Worm (Caenorhabditis elegans) whole organism, L3 larva: ENCODE results near the gene nhr-60.
"Not testable (repeated sequence)": the region's sequence is repeated elsewhere in the genome, so short reads cannot be mapped to it uniquely, and the experiment has no call there.

Source experiments
- ama-1 ChIP-seq: fragments of 150-350 bp; optimal IDR thresholded peaks from 2 replicates; lab custom pipeline; 2018
- elt-3 ChIP-seq, 3 experiments: fragments of 150-350 bp in 1 of 3; sonication (generic microtip) in 2 of 3; optimal IDR thresholded peaks; 2 replicates in 2 of 3; 4 replicates in 1 of 3; lab custom pipeline; 2014 to 2017; ENCODE audit warnings: missing biosample characterization in 3 of 3, missing genetic modification characterization in 3 of 3
- nhr-12 ChIP-seq: fragments of 150-350 bp; optimal IDR thresholded peaks from 2 replicates; lab custom pipeline; 2014; ENCODE audit warnings: missing biosample characterization, missing genetic modification characterization
- nhr-23 ChIP-seq: fragments of 150-350 bp; optimal IDR thresholded peaks from 2 replicates; lab custom pipeline; 2014; ENCODE audit warnings: missing biosample characterization, missing genetic modification reagents, missing genetic modification characterization
- nhr-25 ChIP-seq: sonication (generic microtip); optimal IDR thresholded peaks from 2 replicates; lab custom pipeline; 2017; ENCODE audit warnings: missing biosample characterization, missing genetic modification characterization
- nhr-67 ChIP-seq: fragments of 150-350 bp; optimal IDR thresholded peaks from 2 replicates; lab custom pipeline; 2014; ENCODE audit warnings: missing biosample characterization, missing genetic modification characterization
- nhr-77 ChIP-seq: fragments of 150-350 bp; optimal IDR thresholded peaks from 2 replicates; lab custom pipeline; 2014; ENCODE audit warnings: missing biosample characterization, missing genetic modification characterization
- pqm-1 ChIP-seq: fragments of 150-350 bp; optimal IDR thresholded peaks from 2 replicates; lab custom pipeline; 2017; ENCODE audit warnings: missing biosample characterization, missing genetic modification characterization, inconsistent platforms
- skn-1 ChIP-seq: fragments of 150-350 bp; optimal IDR thresholded peaks from 2 replicates; lab custom pipeline; 2014; ENCODE audit warnings: missing biosample characterization, missing genetic modification characterization
- snpc-4 ChIP-seq: fragments of 150-350 bp; optimal IDR thresholded peaks from 2 replicates; lab custom pipeline; 2014; ENCODE audit warnings: missing biosample characterization, missing genetic modification characterization
- unc-62 ChIP-seq: fragments of 150-350 bp; sonication (generic microtip); optimal IDR thresholded peaks from 4 replicates; lab custom pipeline; 2014; ENCODE audit warnings: missing biosample characterization, missing genetic modification reagents, missing genetic modification characterization
- ztf-4 ChIP-seq: fragments of 150-350 bp; optimal IDR thresholded peaks from 2 replicates; lab custom pipeline; 2014; ENCODE audit warnings: missing biosample characterization, missing genetic modification characterization

DNA sequence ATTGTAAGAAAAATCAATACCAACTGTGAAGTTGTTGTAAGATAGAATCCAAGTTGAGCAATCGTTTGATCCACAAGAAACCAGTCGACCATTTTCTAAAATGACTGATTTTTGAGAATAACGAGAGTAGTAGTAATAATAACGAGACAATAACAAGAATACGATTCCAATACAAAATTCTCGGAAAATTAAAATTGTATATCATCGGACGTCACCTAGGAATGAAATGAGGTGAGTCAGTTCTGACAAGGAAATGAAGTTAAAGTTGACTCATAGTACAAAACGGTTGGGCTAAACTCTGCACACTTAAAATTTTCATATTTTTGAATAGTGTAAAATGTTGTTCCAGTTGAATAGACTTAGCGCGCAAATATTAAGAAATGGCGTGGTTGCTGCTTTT, 28.7 kb downstream of the nhr-60 start, which contains the start of gene str-19:
- not testable (repeated sequence) for TF ChIP-seq nhr-25 (tag; lab: Kevin White, UChicago); nhr-77 (tag; lab: Kevin White, UChicago); nhr-12 (tag; lab: Kevin White, UChicago); ztf-4 (tag; lab: Kevin White, UChicago); unc-62 (GFP tag; lab: Kevin White, UChicago); elt-3 (tag; optimal IDR thresholded peaks at IDR 0.05; lab: Kevin White, UChicago); snpc-4; nhr-67 (tag; lab: Kevin White, UChicago); ama-1 (lab: Kevin White, UChicago); skn-1 (tag; lab: Kevin White, UChicago); pqm-1; nhr-23
